Fruit fly (Drosophila melanogaster): Measurements from ENCODE around the gene ZIPIC.

ZIPIC gene

dm6 chr3R:30021559-30022451 lies 14.9 kb downstream of the ZIPIC start, which contains the start of gene Mgat2:
Gene Mgat2, minus strand, starts transcription at chr3R:30022221.
- peak; percentile 36 for TF ChIP-seq CG17801 (GFP tag; optimal IDR thresholded peaks at IDR 0.05; ENCODE audit: partially characterized antibody)

dm6 chr3R:30021009-30021408 lies 15.7 kb downstream of the ZIPIC start:
- no peak for TF ChIP-seq CG17801 (GFP tag; optimal IDR thresholded peaks at IDR 0.05; ENCODE audit: partially characterized antibody)

- TF ChIP-seq CG17801 (GFP tag; optimal IDR thresholded peaks at IDR 0.05; ENCODE audit: partially characterized antibody): peak; percentile 60
These were observed 21.6 kb downstream of the ZIPIC start, which contains the start of gene CG7920 for dm6 chr3R:30014977-30015514. Gene CG7920, minus strand, starts transcription at chr3R:30015284.

- TF ChIP-seq CG17801 (GFP tag; optimal IDR thresholded peaks at IDR 0.05; ENCODE audit: partially characterized antibody): no peak
These were observed 22.2 kb downstream of the ZIPIC start for dm6 chr3R:30014480-30014879.

dm6 chr3R:30013909-30014308 lies 22.8 kb downstream of the ZIPIC start:
- no peak for TF ChIP-seq CG17801 (GFP tag; optimal IDR thresholded peaks at IDR 0.05; ENCODE audit: partially characterized antibody)

dm6 chr3R:30012602-30013489 lies 23.8 kb downstream of the ZIPIC start:
- TF ChIP-seq CG17801 (GFP tag; optimal IDR thresholded peaks at IDR 0.05; ENCODE audit: partially characterized antibody): no peak

dm6 chr3R:30009173-30009572 lies 27.5 kb downstream of the ZIPIC start, which contains the start of gene CG7912:
Gene CG7912, minus strand, starts transcription at chr3R:30009189.
- TF ChIP-seq CG17801 (GFP tag; optimal IDR thresholded peaks at IDR 0.05; ENCODE audit: partially characterized antibody): no peak

dm6 chr3R:30005332-30005979 lies 31.2 kb downstream of the ZIPIC start:
- no peak for TF ChIP-seq CG17801 (GFP tag; optimal IDR thresholded peaks at IDR 0.05; ENCODE audit: partially characterized antibody)

dm6 chr3R:30004648-30005047 lies 32.0 kb downstream of the ZIPIC start, which contains the start of the genes Nlp and Nph:
Gene Nlp, plus strand, starts transcription at chr3R:30004785.
Gene Nph, minus strand, starts transcription at chr3R:30004861.
- TF ChIP-seq CG17801 (GFP tag; optimal IDR thresholded peaks at IDR 0.05; ENCODE audit: partially characterized antibody): peak; percentile 59

dm6 chr3R:30000286-30000685 lies 36.4 kb downstream of the ZIPIC start, which contains the start of gene Tace:
Gene Tace, plus strand, starts transcription at chr3R:30000530.
- TF ChIP-seq CG17801 (GFP tag; optimal IDR thresholded peaks at IDR 0.05; ENCODE audit: partially characterized antibody): no peak

dm6 chr3R:29999495-29999894 lies 37.2 kb downstream of the ZIPIC start, which contains the start of gene CG34298:
Gene CG34298, plus strand, starts transcription at chr3R:29999795.
- no peak for TF ChIP-seq CG17801 (GFP tag; optimal IDR thresholded peaks at IDR 0.05; ENCODE audit: partially characterized antibody)

dm6 chr3R:29997607-29998236 lies 38.9 kb downstream of the ZIPIC start, which contains the start of the genes CG15525 and CG11504:
Gene CG15525, minus strand, starts transcription at chr3R:29997676.
Gene CG11504, plus strand, starts transcription at chr3R:29997900.
- TF ChIP-seq CG17801 (GFP tag; optimal IDR thresholded peaks at IDR 0.05; ENCODE audit: partially characterized antibody): peak; percentile 36

dm6 chr3R:29995035-29995434 lies 41.6 kb downstream of the ZIPIC start, which contains the start of the genes CG7903 and Sas-6:
Gene CG7903, minus strand, starts transcription at chr3R:29995231.
Gene Sas-6, plus strand, starts transcription at chr3R:29995357.
- peak; percentile 1 for TF ChIP-seq CG17801 (GFP tag; optimal IDR thresholded peaks at IDR 0.05; ENCODE audit: partially characterized antibody)

- no peak for TF ChIP-seq CG17801 (GFP tag; optimal IDR thresholded peaks at IDR 0.05; ENCODE audit: partially characterized antibody)
These were observed 43.5 kb downstream of the ZIPIC start, which contains the start of gene Acph-1 for dm6 chr3R:29993134-29993533. Gene Acph-1, minus strand, starts transcription at chr3R:29993411.

All from ovary, adult (tissue).